Worm (Caenorhabditis elegans) whole organism, L2 larva: ENCODE results near the gene Y69A2AR.24.

ENCODE experiments used
- aly-2 ChIP-seq: fragments of 150-350 bp; optimal IDR thresholded peaks from 2 replicates; lab custom pipeline; 2014; ENCODE audit warnings: missing biosample characterization, missing genetic modification characterization
- elt-3 ChIP-seq: sonication (generic microtip); optimal IDR thresholded peaks from 2 replicates; lab custom pipeline; 2017; ENCODE audit warnings: missing biosample characterization, missing genetic modification characterization

- TF ChIP-seq elt-3 (tag; lab: Kevin White, UChicago) (no peak), aly-2 (tag; lab: Kevin White, UChicago) (no peak)
Observed at ce11 chrIV:2552855-2553254, 11.0 kb downstream of the Y69A2AR.24 start.
